Fruit fly (Drosophila melanogaster) whole organism, embryonic: ENCODE results near the gene HUWE1.

Experiments
- Antp ChIP-seq: fragments of 200-800 bp; sonication (Bioruptor generic); optimal IDR thresholded peaks from 3 replicates; lab custom pipeline; 2016; ENCODE audit warnings: missing biosample characterization, missing genetic modification characterization
- CG10431 ChIP-seq: fragments of 200-800 bp; sonication (Bioruptor generic); optimal IDR thresholded peaks from 3 replicates; lab custom pipeline; 2018; ENCODE audit warnings: missing biosample characterization, mild to moderate bottlenecking, missing genetic modification characterization
- CG12299 ChIP-seq: fragments of 200-800 bp; sonication (Bioruptor generic); optimal IDR thresholded peaks from 2 replicates; lab custom pipeline; 2018; ENCODE audit warnings: missing biosample characterization, mild to moderate bottlenecking, missing genetic modification characterization
- CG14965 ChIP-seq: fragments of 200-800 bp; sonication (Bioruptor generic); optimal IDR thresholded peaks from 2 replicates; lab custom pipeline; 2016; ENCODE audit warnings: missing biosample characterization, missing genetic modification characterization, borderline replicate concordance
- CG4730 ChIP-seq: fragments of 200-800 bp; sonication (Bioruptor generic); IDR thresholded peaks from 2 replicates; pipeline ENCODE4 v1.3.6; 2022; ENCODE audit warnings: missing biosample characterization, missing genetic modification characterization
- CG6854 ChIP-seq: fragments of 200-800 bp; sonication (Bioruptor generic); optimal IDR thresholded peaks from 3 replicates; lab custom pipeline; 2017; ENCODE audit warnings: missing biosample characterization, mild to moderate bottlenecking, missing genetic modification characterization
- Camta ChIP-seq: fragments of 200-800 bp; sonication (Bioruptor generic); optimal IDR thresholded peaks from 2 replicates; lab custom pipeline; 2016; ENCODE audit warnings: missing biosample characterization, missing genetic modification characterization
- Deaf1 ChIP-seq: fragments of 200-800 bp; optimal IDR thresholded peaks from 3 replicates; lab custom pipeline; 2019; ENCODE audit warnings: missing biosample characterization, mild to moderate bottlenecking, missing genetic modification characterization, moderate library complexity
- MESR4 ChIP-seq: fragments of 200-800 bp; sonication (Bioruptor generic); optimal IDR thresholded peaks from 2 replicates; lab custom pipeline; 2018; ENCODE audit warnings: missing biosample characterization, mild to moderate bottlenecking, missing genetic modification characterization, moderate library complexity
- gsb ChIP-seq: fragments of 200-800 bp; sonication (Bioruptor generic); IDR thresholded peaks from 2 replicates; pipeline ENCODE4 v1.3.6; 2022; ENCODE audit warnings: missing biosample characterization, missing genetic modification characterization

- TF ChIP-seq MESR4 (no peak), CG14965 (no peak), CG10431 (GFP tag; lab: Kevin White, UChicago) (no peak), Camta (GFP tag; lab: Kevin White, UChicago) (no peak), gsb (GFP tag; lab: Robert Waterston, UW) (no peak), CG6854 (no peak), CG4730 (GFP tag; lab: Robert Waterston, UW) (no peak), Antp (GFP tag; lab: Kevin White, UChicago) (no peak), Deaf1 (tag; lab: Kevin White, UChicago) (no peak), CG12299 (tag; lab: Kevin White, UChicago) (no peak)
Observed at dm6 chrX:15778846-15779245, 66.4 kb downstream of the HUWE1 start, which contains the start of gene CG43673.
